Worm (Caenorhabditis elegans) whole organism, L3 larva: Measurements from ENCODE around the gene Y97E10AR.1.

ENCODE experiments used
- aly-2 ChIP-seq: fragments of 150-350 bp; optimal IDR thresholded peaks from 2 replicates; lab custom pipeline; 2014; ENCODE audit warnings: missing biosample characterization, missing genetic modification characterization
- ceh-16 ChIP-seq: sonication (generic microtip); optimal IDR thresholded peaks from 2 replicates; lab custom pipeline; 2017; ENCODE audit warnings: missing biosample characterization, missing genetic modification characterization
- ceh-82 ChIP-seq: fragments of 150-350 bp; optimal IDR thresholded peaks from 2 replicates; lab custom pipeline; 2014; ENCODE audit warnings: missing biosample characterization, missing genetic modification characterization
- egl-27 ChIP-seq: sonication (generic microtip); optimal IDR thresholded peaks from 4 replicates; lab custom pipeline; 2017; ENCODE audit warnings: missing biosample characterization, missing genetic modification reagents, missing genetic modification characterization
- elt-1 ChIP-seq: fragments of 150-350 bp; optimal IDR thresholded peaks from 2 replicates; lab custom pipeline; 2014; ENCODE audit warnings: missing biosample characterization, missing genetic modification characterization
- eor-1 ChIP-seq, 2 experiments: fragments of 150-350 bp; optimal IDR thresholded peaks; 2 replicates each; lab custom pipeline; 2014 to 2018; ENCODE audit warnings: missing biosample characterization in 2 of 2, missing genetic modification characterization in 2 of 2
- fkh-10 ChIP-seq: sonication (generic microtip); optimal IDR thresholded peaks from 2 replicates; lab custom pipeline; 2017; ENCODE audit warnings: missing biosample characterization, missing genetic modification reagents, missing genetic modification characterization
- fkh-2 ChIP-seq: fragments of 150-350 bp; optimal IDR thresholded peaks from 2 replicates; lab custom pipeline; 2014; ENCODE audit warnings: missing biosample characterization, missing genetic modification reagents, missing genetic modification characterization
- fos-1 ChIP-seq: fragments of 150-350 bp; optimal IDR thresholded peaks from 2 replicates; lab custom pipeline; 2014; ENCODE audit warnings: missing biosample characterization, missing genetic modification characterization
- hmg-11 ChIP-seq: sonication (generic microtip); optimal IDR thresholded peaks from 2 replicates; lab custom pipeline; 2016; ENCODE audit warnings: missing genetic modification characterization, missing compliant biosample characterization
- jun-1 ChIP-seq: fragments of 150-350 bp; optimal IDR thresholded peaks from 2 replicates; lab custom pipeline; 2014; ENCODE audit warnings: missing biosample characterization, missing genetic modification reagents, missing genetic modification characterization
- lin-15B ChIP-seq: fragments of 150-350 bp; optimal IDR thresholded peaks from 2 replicates; lab custom pipeline; 2014; ENCODE audit warnings: missing biosample characterization, missing genetic modification characterization
- lsy-12 ChIP-seq: sonication (generic microtip); optimal IDR thresholded peaks from 2 replicates; lab custom pipeline; 2016; ENCODE audit warnings: mild to moderate bottlenecking, missing genetic modification characterization, missing compliant biosample characterization
- mdl-1 ChIP-seq: fragments of 150-350 bp; optimal IDR thresholded peaks from 2 replicates; lab custom pipeline; 2014; ENCODE audit warnings: missing biosample characterization, missing genetic modification characterization
- mml-1 ChIP-seq: fragments of 150-350 bp; sonication (generic microtip); optimal IDR thresholded peaks from 3 replicates; lab custom pipeline; 2014; ENCODE audit warnings: missing biosample characterization, missing genetic modification characterization
- nfya-1 ChIP-seq: sonication (generic microtip); optimal IDR thresholded peaks from 2 replicates; lab custom pipeline; 2017; ENCODE audit warnings: missing genetic modification characterization, mild to moderate bottlenecking, missing compliant biosample characterization, antibody characterized with exemption, moderate library complexity; ENCODE audit not compliant: insufficient read depth
- nhr-11 ChIP-seq: fragments of 150-350 bp; optimal IDR thresholded peaks from 2 replicates; lab custom pipeline; 2014; ENCODE audit warnings: missing biosample characterization, missing genetic modification characterization
- nhr-12 ChIP-seq: fragments of 150-350 bp; optimal IDR thresholded peaks from 2 replicates; lab custom pipeline; 2014; ENCODE audit warnings: missing biosample characterization, missing genetic modification characterization
- nhr-23 ChIP-seq: fragments of 150-350 bp; optimal IDR thresholded peaks from 2 replicates; lab custom pipeline; 2014; ENCODE audit warnings: missing biosample characterization, missing genetic modification reagents, missing genetic modification characterization
- nhr-237 ChIP-seq: fragments of 150-350 bp; optimal IDR thresholded peaks from 2 replicates; lab custom pipeline; 2014; ENCODE audit warnings: missing biosample characterization, missing genetic modification characterization
- nhr-25 ChIP-seq: sonication (generic microtip); optimal IDR thresholded peaks from 2 replicates; lab custom pipeline; 2017; ENCODE audit warnings: missing biosample characterization, missing genetic modification characterization
- nhr-28 ChIP-seq: fragments of 150-350 bp; optimal IDR thresholded peaks from 2 replicates; lab custom pipeline; 2014; ENCODE audit warnings: missing biosample characterization, missing genetic modification characterization
- nhr-43 ChIP-seq: sonication (generic microtip); optimal IDR thresholded peaks from 2 replicates; lab custom pipeline; 2016; ENCODE audit warnings: mild to moderate bottlenecking, missing genetic modification characterization, missing compliant biosample characterization; ENCODE audit not compliant: poor library complexity, severe bottlenecking
- nhr-67 ChIP-seq: fragments of 150-350 bp; optimal IDR thresholded peaks from 2 replicates; lab custom pipeline; 2014; ENCODE audit warnings: missing biosample characterization, missing genetic modification characterization
- nhr-76 ChIP-seq: fragments of 150-350 bp; sonication (generic microtip); optimal IDR thresholded peaks from 5 replicates; lab custom pipeline; 2014; ENCODE audit warnings: missing biosample characterization, missing genetic modification characterization
- nhr-77 ChIP-seq: fragments of 150-350 bp; optimal IDR thresholded peaks from 2 replicates; lab custom pipeline; 2014; ENCODE audit warnings: missing biosample characterization, missing genetic modification characterization
- pha-4 ChIP-seq: fragments of 150-350 bp; optimal IDR thresholded peaks from 2 replicates; lab custom pipeline; 2014; ENCODE audit warnings: missing biosample characterization, missing genetic modification reagents, missing genetic modification characterization
- pqm-1 ChIP-seq: fragments of 150-350 bp; optimal IDR thresholded peaks from 2 replicates; lab custom pipeline; 2017; ENCODE audit warnings: missing biosample characterization, missing genetic modification characterization, inconsistent platforms
- sea-2 ChIP-seq: fragments of 150-350 bp; sonication (generic microtip); optimal IDR thresholded peaks from 4 replicates; lab custom pipeline; 2014; ENCODE audit warnings: missing biosample characterization, missing genetic modification reagents, missing genetic modification characterization
- skn-1 ChIP-seq: fragments of 150-350 bp; optimal IDR thresholded peaks from 2 replicates; lab custom pipeline; 2014; ENCODE audit warnings: missing biosample characterization, missing genetic modification characterization
- snpc-4 ChIP-seq: fragments of 150-350 bp; optimal IDR thresholded peaks from 2 replicates; lab custom pipeline; 2014; ENCODE audit warnings: missing biosample characterization, missing genetic modification characterization
- tbx-2 ChIP-seq: sonication (generic microtip); optimal IDR thresholded peaks from 2 replicates; lab custom pipeline; 2016; ENCODE audit warnings: mild to moderate bottlenecking, missing genetic modification characterization, missing compliant biosample characterization
- unc-62 ChIP-seq: fragments of 150-350 bp; sonication (generic microtip); optimal IDR thresholded peaks from 4 replicates; lab custom pipeline; 2014; ENCODE audit warnings: missing biosample characterization, missing genetic modification reagents, missing genetic modification characterization
- ztf-11 ChIP-seq: fragments of 150-350 bp; optimal IDR thresholded peaks from 2 replicates; lab custom pipeline; 2014; ENCODE audit warnings: missing biosample characterization, missing genetic modification characterization
- ztf-4 ChIP-seq: fragments of 150-350 bp; optimal IDR thresholded peaks from 2 replicates; lab custom pipeline; 2014; ENCODE audit warnings: missing biosample characterization, missing genetic modification characterization

Gene Y97E10AR.1

DNA sequence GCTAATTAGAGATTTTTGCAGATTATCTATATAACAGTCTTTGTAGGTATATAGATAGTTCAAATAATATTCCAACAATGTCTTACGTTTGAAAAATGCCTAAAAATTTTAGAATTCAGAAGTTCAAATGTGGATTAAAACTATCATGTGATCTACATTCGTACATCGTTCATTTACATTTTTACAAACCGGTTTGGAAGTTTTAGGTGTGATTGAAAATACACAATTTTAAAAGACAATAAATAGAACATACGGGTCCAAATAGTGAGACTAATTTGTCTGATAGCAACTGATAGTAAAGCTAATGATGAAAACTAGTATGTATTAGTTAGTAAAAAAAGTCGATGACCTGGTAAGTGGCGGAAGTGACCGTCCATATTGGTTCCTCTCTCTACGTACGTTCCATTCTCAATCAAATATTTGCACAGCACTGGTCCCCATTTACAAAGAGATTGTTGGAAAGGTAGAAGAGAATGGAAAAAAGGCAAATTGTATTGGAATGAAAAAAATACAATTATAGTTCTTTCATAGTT is 40.1 kb downstream of the Y97E10AR.1 start:
- TF ChIP-seq nhr-12 (tag; lab: Kevin White, UChicago) (no peak), pha-4 (no peak), elt-1 (tag; lab: Kevin White, UChicago) (no peak), mdl-1 (no peak), snpc-4 (tag; lab: Kevin White, UChicago) (no peak), nhr-23 (tag; lab: Kevin White, UChicago) (no peak), ceh-16 (tag; lab: Kevin White, UChicago) (no peak), nhr-67 (tag; lab: Kevin White, UChicago) (no peak), fkh-2 (tag; lab: Kevin White, UChicago) (no peak), fkh-10 (GFP tag; lab: Kevin White, UChicago) (no peak)

DNA sequence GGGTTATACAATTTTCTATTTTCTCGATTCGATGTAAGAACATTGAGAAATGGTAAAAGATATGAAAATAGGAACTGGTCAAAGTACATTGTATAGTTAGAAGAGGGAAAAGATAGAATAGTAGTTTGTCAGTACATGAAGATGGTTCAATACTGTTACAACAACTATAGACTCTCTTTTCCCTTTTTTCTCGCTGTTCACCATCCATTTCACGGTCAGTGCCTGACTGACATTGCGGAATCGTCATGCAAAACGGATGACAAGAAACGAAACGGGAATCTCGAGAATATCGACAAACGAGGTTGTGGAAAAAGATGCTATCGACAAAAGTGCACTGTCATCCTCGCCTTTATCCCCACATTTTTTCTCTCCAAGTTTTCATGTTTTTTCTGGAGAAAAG is 42.4 kb downstream of the Y97E10AR.1 start:
- TF ChIP-seq nhr-25 (peak; percentile 64), ceh-82 (no peak), nfya-1 (tag; lab: Kevin White, UChicago) (no peak), nhr-23 (tag; lab: Kevin White, UChicago) (peak; percentile 48)

DNA sequence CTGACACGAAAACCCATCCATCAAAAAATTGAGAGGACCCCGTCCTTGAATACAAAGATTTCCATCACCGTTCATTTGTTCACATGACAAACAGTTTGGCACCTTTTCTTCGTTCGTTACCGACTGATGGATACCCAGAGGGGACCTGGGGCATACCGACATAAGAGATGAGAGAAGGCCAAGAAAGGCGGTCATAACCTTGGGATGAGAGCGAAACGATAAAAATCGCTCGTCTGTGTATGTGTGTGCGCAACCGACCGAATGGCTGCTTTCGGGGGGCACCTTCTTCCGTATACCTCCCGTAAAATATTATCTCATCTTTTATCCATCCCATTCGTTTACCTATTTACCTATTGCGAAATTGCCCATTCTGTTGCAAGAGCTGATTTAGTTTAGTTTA is 43.7 kb downstream of the Y97E10AR.1 start:
- TF ChIP-seq nhr-25 (peak; percentile 66), nhr-76 (no peak), nhr-23 (tag; lab: Kevin White, UChicago) (peak; percentile 45), elt-1 (tag; lab: Kevin White, UChicago) (peak; percentile 35)

DNA sequence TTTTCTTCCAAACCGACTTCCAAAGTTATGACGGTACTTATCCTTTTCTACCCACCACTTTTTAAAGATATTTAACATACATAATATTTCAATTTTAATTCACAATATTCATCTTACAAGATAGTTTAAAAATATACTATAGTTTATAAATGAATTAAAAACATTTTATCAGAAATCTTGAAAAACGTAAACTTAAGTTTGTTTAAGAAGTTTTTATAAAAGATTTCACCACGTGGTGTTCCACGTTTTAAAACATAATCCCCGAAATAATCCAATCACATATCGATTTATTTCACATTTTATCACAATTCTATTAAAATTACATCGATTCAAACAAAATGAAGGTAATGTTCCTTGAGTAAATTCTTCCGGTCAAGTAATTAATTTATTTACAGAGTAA is 45.4 kb downstream of the Y97E10AR.1 start, which contains the start of gene ZC513.3:
Gene ZC513.3 (plus strand): TSS at position 301 of the 400 bp plus-strand sequence.
- TF ChIP-seq sea-2 (GFP tag; lab: Kevin White, UChicago) (no peak), jun-1 (tag; lab: Kevin White, UChicago) (no peak), tbx-2 (no peak), mdl-1 (no peak), ceh-16 (tag; lab: Kevin White, UChicago) (no peak), ceh-82 (no peak)

DNA sequence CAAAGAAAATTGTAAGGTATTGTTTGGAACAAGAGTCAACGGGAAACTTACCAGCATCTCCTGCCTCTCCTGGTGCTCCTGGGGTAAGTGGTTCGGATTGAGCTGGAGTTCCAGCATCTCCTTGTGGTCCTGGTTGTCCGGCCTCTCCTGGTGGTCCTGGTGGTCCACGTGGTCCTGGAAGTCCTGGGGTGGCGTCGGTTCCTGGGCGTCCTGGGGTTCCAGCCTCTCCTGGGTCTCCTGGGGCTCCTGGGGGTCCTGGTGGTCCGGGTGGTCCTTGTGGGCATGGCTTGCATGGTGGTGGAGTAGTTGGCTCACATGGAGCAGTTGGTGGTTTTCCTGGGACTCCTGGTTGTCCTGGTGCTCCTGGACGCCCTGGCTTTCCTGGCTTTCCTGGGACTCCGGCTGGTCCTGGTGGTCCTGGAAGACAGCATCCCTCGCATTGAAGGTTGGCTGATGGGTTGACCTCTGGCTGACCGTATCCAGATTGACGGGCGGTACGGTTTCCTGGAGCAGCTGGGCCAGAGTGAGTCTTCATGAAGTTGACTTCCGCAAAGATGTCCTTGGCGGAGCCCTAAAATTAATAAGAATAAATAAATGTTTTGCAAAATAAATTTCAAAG is 48.9 kb downstream of the Y97E10AR.1 start:
- TF ChIP-seq nhr-77 (tag; lab: Kevin White, UChicago): no peak
- no peak for TF ChIP-seq nhr-11 (tag; lab: Kevin White, UChicago)
- TF ChIP-seq hmg-11 (tag; lab: Kevin White, UChicago): no peak
- no peak for TF ChIP-seq lin-15B (tag; lab: Kevin White, UChicago)

- no peak for TF ChIP-seq nhr-237
- TF ChIP-seq egl-27: no peak
- no peak for TF ChIP-seq fos-1 (tag; lab: Kevin White, UChicago)
- no peak for TF ChIP-seq ztf-4 (tag; lab: Kevin White, UChicago)
- TF ChIP-seq eor-1 (tag; optimal IDR thresholded peaks at IDR 0.05; lab: Kevin White, UChicago): no peak
- TF ChIP-seq nhr-67 (tag; lab: Kevin White, UChicago): no peak
- no peak for TF ChIP-seq ceh-16 (tag; lab: Kevin White, UChicago)
- TF ChIP-seq ztf-11 (tag; lab: Kevin White, UChicago): no peak
- no peak for TF ChIP-seq pqm-1 (tag; lab: Kevin White, UChicago)
- no peak for TF ChIP-seq nhr-43 (tag; lab: Kevin White, UChicago)
- TF ChIP-seq aly-2 (tag; lab: Kevin White, UChicago): no peak
- TF ChIP-seq, all 47 proteins: peak for 0
Observed at ce11 chrV:8050811-8051210, 49.5 kb downstream of the Y97E10AR.1 start, which contains the start of gene col-43. Gene col-43, minus strand, starts transcription at chrV:8050911.

DNA sequence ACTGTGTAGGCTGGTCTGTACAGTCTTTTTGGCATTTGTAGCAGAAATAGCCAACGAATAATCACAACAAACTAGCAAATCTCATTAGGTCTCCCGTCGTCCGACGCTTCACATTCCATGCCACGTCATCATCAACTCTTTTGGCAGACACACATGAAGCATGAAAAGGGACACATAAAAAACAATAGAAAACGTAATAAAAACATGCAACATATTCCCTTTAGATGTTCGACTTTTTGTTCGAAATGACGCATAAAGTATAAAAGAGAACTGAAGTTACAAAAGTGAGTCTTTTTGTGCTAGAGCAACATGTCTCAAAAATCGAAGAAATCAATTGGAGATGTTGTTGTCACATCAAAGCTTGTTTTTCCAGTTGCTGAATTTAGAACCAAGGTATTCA is 50.6 kb downstream of the Y97E10AR.1 start, which contains the start of gene sth-1:
Gene sth-1 (plus strand): TSS at position 301 of the 400 bp plus-strand sequence.
- TF ChIP-seq unc-62 (GFP tag; lab: Kevin White, UChicago) (no peak), nhr-67 (tag; lab: Kevin White, UChicago) (no peak), nhr-23 (tag; lab: Kevin White, UChicago) (no peak), nhr-12 (tag; lab: Kevin White, UChicago) (no peak), nhr-28 (tag; lab: Kevin White, UChicago) (no peak), nhr-76 (no peak), fos-1 (tag; lab: Kevin White, UChicago) (no peak), sea-2 (GFP tag; lab: Kevin White, UChicago) (no peak), pqm-1 (tag; lab: Kevin White, UChicago) (no peak), mml-1 (tag; lab: Kevin White, UChicago) (no peak), lin-15B (tag; lab: Kevin White, UChicago) (no peak), skn-1 (tag; lab: Kevin White, UChicago) (no peak), ceh-16 (tag; lab: Kevin White, UChicago) (no peak), lsy-12 (no peak), pha-4 (no peak), eor-1 (tag; optimal IDR thresholded peaks at IDR 0.05; lab: Kevin White, UChicago) (no peak)
- TF ChIP-seq, all 47 proteins: peak for 0
